Fruit fly (Drosophila melanogaster): Measurements from ENCODE around the gene CG13992.

Gene CG13992

DNA sequence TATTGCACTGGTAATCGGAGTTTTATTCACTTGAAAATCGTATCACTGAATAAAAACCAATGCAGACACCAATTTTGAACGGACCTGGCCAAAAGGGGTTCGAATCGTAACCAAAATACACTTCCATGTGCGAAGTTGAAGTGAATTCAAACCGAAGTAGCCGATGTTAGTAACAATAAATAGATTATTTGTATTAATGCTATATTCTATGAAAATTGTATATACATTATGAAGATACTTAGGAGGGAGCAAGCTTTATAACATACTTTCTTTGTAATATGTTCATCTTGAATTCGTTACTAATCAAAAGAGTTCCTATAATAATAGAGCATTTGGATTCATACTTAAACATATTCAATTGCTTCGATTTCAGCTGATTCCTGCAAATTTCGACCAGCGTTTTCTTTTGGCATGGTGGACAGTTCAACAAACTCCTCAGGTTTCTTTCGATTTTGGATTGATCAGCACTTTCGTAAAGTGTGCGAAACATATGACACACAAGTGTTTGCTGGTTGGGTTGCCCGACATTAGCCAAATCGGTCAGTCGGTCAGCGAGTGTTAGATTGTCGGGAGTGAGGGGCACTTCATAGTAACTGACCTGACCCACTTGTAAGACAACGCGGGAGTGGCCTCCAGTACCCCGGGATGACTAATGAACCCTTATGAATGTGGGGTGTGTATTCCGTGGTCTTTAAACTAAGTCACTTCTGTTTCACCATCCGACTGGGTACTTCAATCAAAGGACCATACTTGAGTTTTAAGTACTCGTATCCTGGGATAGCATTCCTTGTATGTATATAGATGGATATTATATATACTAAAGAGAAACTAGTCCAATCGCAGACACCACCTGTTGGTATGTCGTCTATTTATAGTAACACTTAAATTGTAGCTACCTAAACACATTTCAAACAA lies at the start of gene CG13992, which contains the start of gene Ucp4C:
CG13992 (minus strand) TSS at position 51 of the 915 bp plus-strand sequence.
Ucp4C (plus strand) TSS at position 865 of the 915 bp plus-strand sequence.
- 0 out of 3 replicates have a peak, but pooled peaks have one; percentile 16 for TF ChIP-seq CG6791 (GFP tag; IDR thresholded peaks at IDR 0.05; ENCODE audit: partially characterized antibody)
- peak; percentile 73 for TF ChIP-seq twi (tag; optimal IDR thresholded peaks at IDR 0.05)
- TF ChIP-seq dimm (GFP tag; IDR thresholded peaks at IDR 0.05), result no peak

- peak; percentile 37; the same call in 1 of the 2 replicates for TF ChIP-seq Scr (GFP tag; IDR thresholded peaks at IDR 0.05; ENCODE audit: partially characterized antibody)
- TF ChIP-seq amos (GFP tag; IDR thresholded peaks at IDR 0.05; ENCODE audit: partially characterized antibody), result peak; percentile 64
- TF ChIP-seq bbx (GFP tag; IDR thresholded peaks at IDR 0.05; ENCODE audit: partially characterized antibody), result peak; percentile 65
- TF ChIP-seq CG6175 (GFP tag; IDR thresholded peaks at IDR 0.05), result no peak
- TF ChIP-seq knrl (GFP tag; IDR thresholded peaks at IDR 0.05; ENCODE audit: partially characterized antibody), result peak; percentile 47; the same call in 2 of the 3 replicates
- no peak for TF ChIP-seq wek (GFP tag; optimal IDR thresholded peaks at IDR 0.05)
- peak; percentile 33; the same call in 1 of the 3 replicates for TF ChIP-seq vnd (GFP tag; IDR thresholded peaks at IDR 0.05; ENCODE audit: partially characterized antibody)
- no peak for TF ChIP-seq Mes4 (GFP tag; optimal IDR thresholded peaks at IDR 0.05)
- TF ChIP-seq stwl (tag; optimal IDR thresholded peaks at IDR 0.05), result no peak
- no peak for TF ChIP-seq Sox100B (GFP tag; optimal IDR thresholded peaks at IDR 0.05)
- no peak for TF ChIP-seq CG1832 (GFP tag; optimal IDR thresholded peaks at IDR 0.05)
- no peak for TF ChIP-seq HLH4C (GFP tag; IDR thresholded peaks at IDR 0.05; ENCODE audit: partially characterized antibody)
- peak; percentile 51; the same call in 1 of the 3 replicates for TF ChIP-seq CG6791 (GFP tag; IDR thresholded peaks at IDR 0.05; ENCODE audit: partially characterized antibody)
- TF ChIP-seq exex (tag; optimal IDR thresholded peaks at IDR 0.05), result no peak
- no peak for TF ChIP-seq ERR (GFP tag; optimal IDR thresholded peaks at IDR 0.05)
- no peak for TF ChIP-seq CG8388 (GFP tag; optimal IDR thresholded peaks at IDR 0.05)
- TF ChIP-seq HHEX (GFP tag; optimal IDR thresholded peaks at IDR 0.05), result no peak
- TF ChIP-seq Dp (GFP tag; optimal IDR thresholded peaks at IDR 0.05), result no peak
- peak; percentile 65 for TF ChIP-seq CTCF (GFP tag; optimal IDR thresholded peaks at IDR 0.05)
- peak; percentile 64 for TF ChIP-seq CG16813 (GFP tag; IDR thresholded peaks at IDR 0.05; ENCODE audit: partially characterized antibody)
- no peak for TF ChIP-seq ara (GFP tag; IDR thresholded peaks at IDR 0.05)
- TF ChIP-seq Bgb (GFP tag; IDR thresholded peaks at IDR 0.05; ENCODE audit: partially characterized antibody), result peak; percentile 65
- TF ChIP-seq CG16815 (GFP tag; optimal IDR thresholded peaks at IDR 0.05), result no peak
- TF ChIP-seq ttk (GFP tag; IDR thresholded peaks at IDR 0.05), result no peak
- no peak for TF ChIP-seq onecut (GFP tag; IDR thresholded peaks at IDR 0.05)
Observed at dm6 chr2L:6013071-6013417, 45.5 kb upstream of the CG13992 start.

DNA sequence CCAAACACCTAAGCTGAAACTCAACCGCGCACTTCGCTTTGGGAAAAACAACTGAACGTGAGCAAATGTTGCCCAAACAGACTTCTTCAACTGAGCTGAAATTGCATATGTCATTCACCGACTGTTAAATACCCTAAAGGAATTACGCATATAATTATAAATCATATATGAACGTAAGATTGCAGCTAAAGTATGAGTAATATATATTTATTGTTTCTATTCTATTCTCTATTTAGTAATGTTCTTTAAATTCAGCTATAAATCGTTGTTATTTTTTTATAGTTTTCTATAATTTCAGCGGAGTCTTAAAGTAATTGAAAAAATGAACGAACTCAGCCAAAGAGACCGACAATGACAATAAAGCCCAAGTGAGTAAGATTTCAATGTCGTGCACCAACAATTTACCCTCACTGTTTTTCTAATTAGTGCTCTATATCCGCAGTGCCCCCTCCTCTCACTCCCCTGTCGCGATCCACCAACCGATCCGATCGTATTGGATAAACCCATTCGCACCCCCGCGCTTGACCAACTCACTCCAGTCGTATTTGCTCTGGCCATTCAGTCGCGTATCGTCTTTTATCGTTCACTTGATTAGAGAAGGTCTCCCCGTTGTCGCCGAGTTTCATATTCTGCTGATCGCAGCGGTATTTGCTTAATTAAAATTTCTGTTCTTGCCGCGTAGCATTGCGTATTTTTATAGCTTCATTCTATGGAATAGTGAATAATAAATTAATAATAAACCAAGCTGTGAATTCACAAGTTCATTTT lies 44.9 kb upstream of the CG13992 start, which contains the start of gene CG9098:
CG9098 (minus strand) TSS at position 36 of the 768 bp plus-strand sequence.
- TF ChIP-seq crol (GFP tag; IDR thresholded peaks at IDR 0.05) (peak; percentile 75), ssp (GFP tag; IDR thresholded peaks at IDR 0.05) (no peak), row (GFP tag; IDR thresholded peaks at IDR 0.05) (peak; percentile 44; the same call in 1 of the 3 replicates), CG15514 (GFP tag; optimal IDR thresholded peaks at IDR 0.05) (no peak), Lim3 (GFP tag; IDR thresholded peaks at IDR 0.05) (peak; percentile 61; the same call in 1 of the 2 replicates), CG8388 (GFP tag; optimal IDR thresholded peaks at IDR 0.05) (peak; percentile 62), CG1603 (tag; optimal IDR thresholded peaks at IDR 0.05) (no peak), mirr (GFP tag; optimal IDR thresholded peaks at IDR 0.05) (peak; percentile 82), gfzf (GFP tag; optimal IDR thresholded peaks at IDR 0.05) (no peak), NfI (GFP tag; optimal IDR thresholded peaks at IDR 0.05) (no peak), Ets65A (GFP tag) (peak; percentile 28), exex (tag; optimal IDR thresholded peaks at IDR 0.05) (peak; percentile 65), pfk (GFP tag; optimal IDR thresholded peaks at IDR 0.05) (no peak), grn (GFP tag; optimal IDR thresholded peaks at IDR 0.05) (peak; percentile 72), D19A (tag; optimal IDR thresholded peaks at IDR 0.05) (peak; percentile 83), CG17359 (tag; optimal IDR thresholded peaks at IDR 0.05) (no peak), twi (tag; optimal IDR thresholded peaks at IDR 0.05) (no peak), otp (GFP tag; IDR thresholded peaks at IDR 0.05) (peak; percentile 10; the same call in 1 of the 3 replicates), HLHmδ (GFP tag; optimal IDR thresholded peaks at IDR 0.05) (no peak), ftz-f1 (GFP tag; optimal IDR thresholded peaks at IDR 0.05) (no peak)
